Worm (Caenorhabditis elegans): Measurements from ENCODE around the gene F20D6.15.

The F20D6.15 gene

DNA sequence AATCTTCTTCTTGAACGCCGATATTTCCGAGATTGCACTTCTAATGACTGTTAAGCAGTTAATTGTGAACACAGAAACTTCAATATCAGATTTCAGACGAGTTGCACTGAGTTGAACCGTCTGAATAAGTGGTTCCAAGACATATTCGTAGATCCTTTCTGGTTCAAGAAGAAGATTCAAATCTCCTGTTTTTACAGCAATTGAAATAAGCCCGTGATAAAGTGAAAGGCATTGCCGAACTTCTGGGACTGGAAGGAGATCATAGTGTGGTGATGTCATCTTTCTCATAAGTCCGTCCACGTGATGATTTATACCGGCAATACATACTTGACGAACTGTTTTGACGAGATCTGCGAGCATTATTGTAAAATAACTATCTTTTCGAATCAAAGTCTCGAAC lies 31.3 kb upstream of the F20D6.15 start:
- TF ChIP-seq hnd-1 (tag; optimal IDR thresholded peaks at IDR 0.05) (no peak), ceh-13 (GFP tag; optimal IDR thresholded peaks at IDR 0.05) (no peak), ceh-36 (tag; optimal IDR thresholded peaks at IDR 0.05) (no peak), tbx-37 (GFP tag; conservative IDR thresholded peaks at IDR 0.05) (no peak)

DNA sequence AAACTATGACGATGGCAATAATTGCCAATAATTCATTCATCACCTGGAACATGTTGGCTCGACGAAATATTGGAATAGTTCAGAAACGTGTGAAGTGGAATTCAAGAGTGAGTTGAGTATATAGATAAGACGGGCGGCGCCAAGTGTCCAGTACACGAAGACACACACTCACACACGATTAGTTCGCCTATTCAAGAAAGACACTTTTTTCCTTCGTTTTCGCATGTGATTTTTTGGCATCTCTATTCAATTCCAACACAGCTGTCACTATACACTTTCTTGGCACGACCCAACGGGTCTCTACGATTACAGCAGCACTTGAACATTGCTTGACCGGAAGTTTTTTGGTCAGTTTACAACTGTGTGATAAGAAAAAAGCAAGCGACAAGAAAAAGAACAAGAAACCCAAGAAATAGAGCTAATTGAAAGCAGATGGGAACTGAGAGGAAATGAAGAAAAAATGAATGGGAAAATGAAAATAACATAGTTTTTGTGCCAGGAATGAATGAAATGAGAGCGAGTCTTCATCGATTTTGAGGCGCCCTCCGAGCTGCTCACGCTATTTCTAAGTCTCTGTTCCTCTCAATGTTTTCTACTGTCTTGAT lies 29.5 kb upstream of the F20D6.15 start, which contains the start of gene K07C11.8:
Gene K07C11.8, minus strand, starts transcription at position 224 of the 605 bp plus-strand sequence.
- TF ChIP-seq B0310.2 (tag; optimal IDR thresholded peaks at IDR 0.05) (no peak), ama-1 (optimal IDR thresholded peaks at IDR 0.05) (no peak), ets-7 (tag; optimal IDR thresholded peaks at IDR 0.05) (no peak), hnd-1 (tag; optimal IDR thresholded peaks at IDR 0.05) (no peak), flt-1 (GFP tag; IDR thresholded peaks at IDR 0.05) (no peak), scrt-1 (GFP tag; IDR thresholded peaks at IDR 0.05) (no peak), ceh-36 (tag; optimal IDR thresholded peaks at IDR 0.05) (no peak), aly-1 (tag; optimal IDR thresholded peaks at IDR 0.05) (no peak), sea-1 (GFP tag; conservative IDR thresholded peaks at IDR 0.05) (no peak), F13C5.2 (tag; optimal IDR thresholded peaks at IDR 0.05) (no peak), hmbx-1 (tag; optimal IDR thresholded peaks at IDR 0.05) (no peak), tbx-37 (GFP tag; conservative IDR thresholded peaks at IDR 0.05) (no peak), hmg-4 (GFP tag; optimal IDR thresholded peaks at IDR 0.05) (no peak), tbx-11 (GFP tag; IDR thresholded peaks at IDR 0.05) (no peak), tra-4 (tag; optimal IDR thresholded peaks at IDR 0.05) (no peak), pes-1 (GFP tag; IDR thresholded peaks at IDR 0.05) (no peak), ceh-13 (GFP tag; optimal IDR thresholded peaks at IDR 0.05) (no peak)

DNA sequence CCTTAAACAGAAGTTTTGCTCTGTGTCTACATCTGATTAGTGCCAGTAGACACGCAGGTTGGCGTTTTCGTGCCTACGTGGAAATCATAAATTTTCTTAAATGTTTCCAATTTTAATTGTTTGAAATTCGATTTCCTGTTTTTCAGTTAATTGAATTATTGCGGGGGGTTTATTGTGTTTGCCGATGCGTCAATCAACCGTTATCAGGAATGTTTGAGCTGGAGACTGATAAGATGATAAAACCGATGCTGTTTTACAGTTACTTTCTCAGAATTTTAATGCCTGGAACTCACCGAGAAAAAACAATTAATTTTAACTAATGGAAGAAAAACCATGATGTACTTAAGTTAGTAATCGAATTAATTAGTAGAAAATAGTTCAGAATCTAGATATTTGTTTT lies 28.9 kb upstream of the F20D6.15 start:
- TF ChIP-seq hnd-1 (tag; optimal IDR thresholded peaks at IDR 0.05): no peak
- no peak for TF ChIP-seq ceh-36 (tag; optimal IDR thresholded peaks at IDR 0.05)
- TF ChIP-seq tra-4 (tag; optimal IDR thresholded peaks at IDR 0.05): no peak
- no peak for TF ChIP-seq sea-1 (GFP tag; conservative IDR thresholded peaks at IDR 0.05)

DNA sequence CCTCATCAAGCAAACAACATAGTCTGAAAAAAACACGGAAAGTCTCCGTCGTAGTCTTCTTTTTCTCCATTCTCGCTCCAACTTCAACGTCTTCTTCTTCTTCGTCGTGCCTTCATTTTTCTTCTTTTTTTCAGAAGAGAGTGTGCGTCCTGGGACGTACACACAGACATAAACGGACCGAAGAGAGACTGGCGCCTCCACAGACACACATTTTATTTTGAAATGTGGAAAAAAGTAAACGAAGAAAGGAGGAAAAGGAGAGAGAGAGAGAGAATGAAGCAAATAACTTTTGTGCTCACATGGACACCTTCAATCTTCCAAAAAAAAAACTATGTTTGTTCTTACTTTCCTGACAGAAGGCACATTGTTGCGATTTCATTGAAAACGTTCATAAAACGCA lies 26.9 kb upstream of the F20D6.15 start:
- no peak for TF ChIP-seq tbx-11 (GFP tag; IDR thresholded peaks at IDR 0.05)
- no peak for TF ChIP-seq hnd-1 (tag; optimal IDR thresholded peaks at IDR 0.05)
- no peak for TF ChIP-seq aly-1 (tag; optimal IDR thresholded peaks at IDR 0.05)
- TF ChIP-seq F13C5.2 (tag; optimal IDR thresholded peaks at IDR 0.05): no peak
- TF ChIP-seq hmbx-1 (tag; optimal IDR thresholded peaks at IDR 0.05): no peak
- TF ChIP-seq flt-1 (GFP tag; IDR thresholded peaks at IDR 0.05): no peak

DNA sequence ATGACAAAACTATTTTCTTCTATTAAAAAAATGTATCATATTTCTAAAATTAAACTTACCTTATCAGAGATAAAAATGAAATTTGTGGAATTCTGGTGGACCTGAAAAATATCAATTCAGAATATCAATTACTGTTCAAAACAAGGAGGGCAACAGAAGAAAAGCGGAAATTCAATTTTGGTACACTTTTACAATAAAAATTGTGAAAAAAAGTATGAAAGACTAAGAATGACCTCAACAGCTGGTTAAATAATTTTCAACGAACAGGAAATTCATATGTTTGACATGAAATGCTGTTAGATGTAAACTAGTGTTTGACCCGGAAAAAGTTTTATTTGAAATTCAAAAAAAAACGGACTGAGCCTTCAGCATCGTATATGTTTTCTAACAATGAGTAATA lies 25.6 kb upstream of the F20D6.15 start, which contains the start of gene K07C11.7:
Gene K07C11.7, minus strand, starts transcription at position 101 of the 400 bp plus-strand sequence.
- no peak for TF ChIP-seq flt-1 (GFP tag; IDR thresholded peaks at IDR 0.05)
- no peak for TF ChIP-seq ets-7 (tag; optimal IDR thresholded peaks at IDR 0.05)
- TF ChIP-seq hnd-1 (tag; optimal IDR thresholded peaks at IDR 0.05): no peak
- no peak for TF ChIP-seq ama-1 (optimal IDR thresholded peaks at IDR 0.05)
- no peak for TF ChIP-seq scrt-1 (GFP tag; IDR thresholded peaks at IDR 0.05)
- TF ChIP-seq sea-1 (GFP tag; conservative IDR thresholded peaks at IDR 0.05): no peak
- no peak for TF ChIP-seq hmbx-1 (tag; optimal IDR thresholded peaks at IDR 0.05)
- no peak for TF ChIP-seq tbx-11 (GFP tag; IDR thresholded peaks at IDR 0.05)
- TF ChIP-seq B0310.2 (tag; optimal IDR thresholded peaks at IDR 0.05): no peak
- TF ChIP-seq tra-4 (tag; optimal IDR thresholded peaks at IDR 0.05): no peak
- TF ChIP-seq F13C5.2 (tag; optimal IDR thresholded peaks at IDR 0.05): no peak
- TF ChIP-seq tbx-37 (GFP tag; conservative IDR thresholded peaks at IDR 0.05): no peak
- TF ChIP-seq hmg-4 (GFP tag; optimal IDR thresholded peaks at IDR 0.05): no peak
- TF ChIP-seq aly-1 (tag; optimal IDR thresholded peaks at IDR 0.05): no peak
- no peak for TF ChIP-seq pes-1 (GFP tag; IDR thresholded peaks at IDR 0.05)
- TF ChIP-seq ceh-36 (tag; optimal IDR thresholded peaks at IDR 0.05): no peak

DNA sequence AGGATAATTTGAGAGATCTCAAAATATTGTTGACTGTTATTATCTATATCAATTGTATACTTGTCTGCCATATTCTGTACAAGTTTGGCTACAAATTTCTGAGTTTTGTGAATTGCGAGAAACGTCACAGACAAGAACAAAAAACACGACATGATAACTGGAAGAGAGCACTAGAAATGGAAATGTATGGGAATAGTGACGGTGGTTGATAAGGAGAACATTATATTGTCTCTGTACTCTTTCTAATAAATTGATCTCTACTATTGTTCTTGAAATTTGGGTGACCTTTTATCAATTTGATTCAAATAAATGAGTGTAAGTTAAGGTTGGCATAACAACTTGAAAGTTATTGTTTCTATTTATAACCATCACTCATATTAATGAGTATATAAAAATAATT lies 24.5 kb upstream of the F20D6.15 start:
- TF ChIP-seq tbx-11 (GFP tag; IDR thresholded peaks at IDR 0.05) (no peak), tbx-37 (GFP tag; conservative IDR thresholded peaks at IDR 0.05) (no peak), sea-1 (GFP tag; conservative IDR thresholded peaks at IDR 0.05) (no peak), hmg-4 (GFP tag; optimal IDR thresholded peaks at IDR 0.05) (no peak), hnd-1 (tag; optimal IDR thresholded peaks at IDR 0.05) (no peak), F13C5.2 (tag; optimal IDR thresholded peaks at IDR 0.05) (no peak), ceh-36 (tag; optimal IDR thresholded peaks at IDR 0.05) (no peak), ets-7 (tag; optimal IDR thresholded peaks at IDR 0.05) (no peak), pes-1 (GFP tag; IDR thresholded peaks at IDR 0.05) (no peak), ama-1 (optimal IDR thresholded peaks at IDR 0.05) (no peak), tra-4 (tag; optimal IDR thresholded peaks at IDR 0.05) (no peak), ceh-13 (GFP tag; optimal IDR thresholded peaks at IDR 0.05) (no peak), scrt-1 (GFP tag; IDR thresholded peaks at IDR 0.05) (no peak), hmbx-1 (tag; optimal IDR thresholded peaks at IDR 0.05) (no peak), B0310.2 (tag; optimal IDR thresholded peaks at IDR 0.05) (no peak), flt-1 (GFP tag; IDR thresholded peaks at IDR 0.05) (no peak), aly-1 (tag; optimal IDR thresholded peaks at IDR 0.05) (no peak)

DNA sequence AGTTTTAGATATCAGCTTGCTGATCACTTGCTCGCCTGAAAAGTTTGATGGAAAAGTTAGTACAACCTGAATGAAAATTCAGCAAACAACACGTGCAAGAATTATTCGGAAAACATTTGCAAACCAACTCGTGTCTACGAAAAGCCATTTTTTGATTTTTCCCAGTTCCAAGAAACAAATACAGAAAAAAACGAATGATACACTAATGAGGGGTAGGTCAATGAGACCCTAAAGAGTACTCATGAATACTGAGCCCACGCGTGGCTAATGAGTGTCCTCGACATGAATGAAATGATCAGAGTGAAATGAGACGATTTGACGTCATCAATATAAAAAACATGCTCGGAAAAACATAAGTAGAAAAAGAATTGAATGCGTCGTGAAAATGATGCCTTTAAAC lies 23.7 kb upstream of the F20D6.15 start:
- TF ChIP-seq flt-1 (GFP tag; IDR thresholded peaks at IDR 0.05): no peak
- no peak for TF ChIP-seq hmbx-1 (tag; optimal IDR thresholded peaks at IDR 0.05)
- TF ChIP-seq aly-1 (tag; optimal IDR thresholded peaks at IDR 0.05): no peak

DNA sequence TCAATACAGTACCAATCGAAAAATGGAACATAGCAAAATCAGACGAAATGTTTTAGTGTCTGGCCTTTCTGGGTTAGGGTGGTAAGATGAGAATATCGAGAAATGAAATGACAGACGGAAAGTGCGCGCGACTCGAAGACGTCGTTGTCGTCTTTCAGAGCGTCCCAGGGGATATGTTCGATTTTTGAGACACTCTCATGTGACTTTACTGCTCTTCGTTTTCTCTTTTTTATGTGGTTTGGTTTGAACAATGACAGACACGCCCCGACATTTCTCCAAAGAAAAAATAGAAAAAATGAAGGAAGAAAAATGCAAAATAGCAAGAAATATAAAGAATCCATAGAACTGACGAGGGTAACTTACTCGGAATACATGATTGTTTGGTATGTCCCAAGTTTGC lies 22.3 kb upstream of the F20D6.15 start:
- TF ChIP-seq tbx-37 (GFP tag; conservative IDR thresholded peaks at IDR 0.05): no peak
- TF ChIP-seq hmbx-1 (tag; optimal IDR thresholded peaks at IDR 0.05): no peak
- TF ChIP-seq F13C5.2 (tag; optimal IDR thresholded peaks at IDR 0.05): no peak
- TF ChIP-seq tbx-11 (GFP tag; IDR thresholded peaks at IDR 0.05): no peak
- no peak for TF ChIP-seq ceh-36 (tag; optimal IDR thresholded peaks at IDR 0.05)
- TF ChIP-seq ets-7 (tag; optimal IDR thresholded peaks at IDR 0.05): no peak
- TF ChIP-seq ceh-13 (GFP tag; optimal IDR thresholded peaks at IDR 0.05): no peak
- TF ChIP-seq scrt-1 (GFP tag; IDR thresholded peaks at IDR 0.05): no peak
- TF ChIP-seq flt-1 (GFP tag; IDR thresholded peaks at IDR 0.05): no peak
- TF ChIP-seq aly-1 (tag; optimal IDR thresholded peaks at IDR 0.05): no peak
- TF ChIP-seq tra-4 (tag; optimal IDR thresholded peaks at IDR 0.05): no peak
- TF ChIP-seq hmg-4 (GFP tag; optimal IDR thresholded peaks at IDR 0.05): no peak
- TF ChIP-seq pes-1 (GFP tag; IDR thresholded peaks at IDR 0.05): no peak
- TF ChIP-seq hnd-1 (tag; optimal IDR thresholded peaks at IDR 0.05): no peak
- no peak for TF ChIP-seq B0310.2 (tag; optimal IDR thresholded peaks at IDR 0.05)
- no peak for TF ChIP-seq sea-1 (GFP tag; conservative IDR thresholded peaks at IDR 0.05)
- no peak for TF ChIP-seq ama-1 (optimal IDR thresholded peaks at IDR 0.05)

All from whole organism, early embryonic.